Worm (Caenorhabditis elegans) whole organism, L1 larva: ENCODE data around the gene sqst-4.

ENCODE experiments used
- egl-13 ChIP-seq: sonication (generic microtip); optimal IDR thresholded peaks from 2 replicates; lab custom pipeline; 2016; ENCODE audit warnings: missing genotype, missing genetic modification reagents, missing genetic modification characterization, missing compliant biosample characterization
- lin-13 ChIP-seq: fragments of 150-350 bp; optimal IDR thresholded peaks from 2 replicates; lab custom pipeline; 2014; ENCODE audit warnings: missing biosample characterization, missing genetic modification reagents, missing genetic modification characterization
- lsy-2 ChIP-seq, 2 experiments: fragments of 150-350 bp; optimal IDR thresholded peaks; 2 replicates each; lab custom pipeline; 2014; ENCODE audit warnings: missing biosample characterization in 2 of 2, missing genetic modification characterization in 2 of 2
- nhr-76 ChIP-seq: sonication (generic microtip); optimal IDR thresholded peaks from 2 replicates; lab custom pipeline; 2017; ENCODE audit warnings: missing biosample characterization, missing genetic modification characterization
- pqm-1 ChIP-seq: sonication (generic microtip); optimal IDR thresholded peaks from 3 replicates; lab custom pipeline; 2017; ENCODE audit warnings: missing biosample characterization, missing genetic modification characterization
- xbp-1 ChIP-seq: sonication (generic microtip); optimal IDR thresholded peaks from 2 replicates; lab custom pipeline; 2016; ENCODE audit warnings: missing genetic modification characterization, missing compliant biosample characterization

DNA sequence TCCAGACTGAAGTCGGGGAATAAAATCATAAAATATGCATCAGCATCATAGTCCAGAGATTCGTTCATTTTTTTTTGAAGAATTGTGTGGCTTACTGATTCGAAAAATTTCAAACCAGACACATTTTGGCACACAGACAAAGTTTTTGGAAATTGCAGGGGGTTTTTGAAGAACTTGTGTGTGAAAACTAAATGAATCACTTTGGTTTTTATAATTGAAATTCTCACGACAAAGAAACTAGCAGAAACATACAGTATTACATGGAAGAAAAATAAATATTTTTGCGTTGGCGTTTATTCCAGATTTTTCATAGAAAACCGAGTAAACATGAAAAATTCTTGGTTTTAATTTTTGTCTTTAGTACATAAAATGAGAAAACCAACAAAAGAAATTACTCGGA lies 34.0 kb downstream of the sqst-4 start, which contains the start of gene srw-34:
- no peak for TF ChIP-seq pqm-1
- no peak for TF ChIP-seq egl-13 (tag; lab: Kevin White, UChicago)
- TF ChIP-seq xbp-1 = no peak
- TF ChIP-seq lin-13 = no peak
- no peak for TF ChIP-seq nhr-76
- no peak for TF ChIP-seq lsy-2 (tag; optimal IDR thresholded peaks at IDR 0.05; lab: Kevin White, UChicago)
